Worm (Caenorhabditis elegans) whole organism, L4/young adult: ENCODE data around the gene alx-1.

Experiments used
- W03F9.2 ChIP-seq: fragments of 150-350 bp; optimal IDR thresholded peaks from 2 replicates; lab custom pipeline; 2014; ENCODE audit warnings: missing biosample characterization, missing genetic modification characterization
- dao-5 ChIP-seq: sonication (generic microtip); optimal IDR thresholded peaks from 2 replicates; lab custom pipeline; 2016; ENCODE audit warnings: missing genotype, missing genetic modification characterization, moderate library complexity, missing compliant biosample characterization
- him-1 ChIP-seq: sonication (generic microtip); optimal IDR thresholded peaks from 2 replicates; lab custom pipeline; 2016; ENCODE audit warnings: missing genotype, missing genetic modification reagents, missing genetic modification characterization, missing compliant biosample characterization

ce11 chrIII:9965444-9965843, 8.3 kb downstream of the alx-1 start:
- no peak for TF ChIP-seq W03F9.2 (tag; lab: Kevin White, UChicago)
- no peak for TF ChIP-seq dao-5
- TF ChIP-seq him-1 (tag; lab: Kevin White, UChicago), result no peak
